Fruit fly (Drosophila melanogaster): Measurements from ENCODE around the gene CG9813.

The CG9813 gene

dm6 chr3R:13403032-13403459 lies 23.5 kb upstream of the CG9813 start, which contains the start of gene Dpm3 (continued):
- TF ChIP-seq tap (tag; optimal IDR thresholded peaks at IDR 0.05): peak; percentile 14
- TF ChIP-seq ken (GFP tag; IDR thresholded peaks at IDR 0.05): peak; percentile 51; the same call in 1 of the 3 replicates
- TF ChIP-seq Bgb (GFP tag; IDR thresholded peaks at IDR 0.05; ENCODE audit: partially characterized antibody): peak; percentile 92
- peak; percentile 39 for TF ChIP-seq CG8924 (tag; optimal IDR thresholded peaks at IDR 0.05)
- peak; percentile 18 for TF ChIP-seq CG2678 (tag; optimal IDR thresholded peaks at IDR 0.05)
- TF ChIP-seq bsh (GFP tag; optimal IDR thresholded peaks at IDR 0.05): peak in 1 of 2 experiments; percentile 15
- peak; percentile 23 for TF ChIP-seq Atf3 (GFP tag; optimal IDR thresholded peaks at IDR 0.05)
- TF ChIP-seq CG15073 (GFP tag; optimal IDR thresholded peaks at IDR 0.05): no peak
- peak; percentile 84 for TF ChIP-seq zen2 (GFP tag; IDR thresholded peaks at IDR 0.05; ENCODE audit: partially characterized antibody)
- peak; percentile 10 for TF ChIP-seq fu2 (GFP tag; optimal IDR thresholded peaks at IDR 0.05)
- no peak for TF ChIP-seq Lpt (GFP tag; optimal IDR thresholded peaks at IDR 0.05)
- peak; percentile 37 for TF ChIP-seq gem (tag; optimal IDR thresholded peaks at IDR 0.05)
- TF ChIP-seq CG3163 (GFP tag; optimal IDR thresholded peaks at IDR 0.05): peak; percentile 93
- peak; percentile 84 for TF ChIP-seq CG42726 (GFP tag; IDR thresholded peaks at IDR 0.05; ENCODE audit: partially characterized antibody)
- TF ChIP-seq CG15269 (tag; optimal IDR thresholded peaks at IDR 0.05): no peak
- TF ChIP-seq CG2116 (GFP tag; optimal IDR thresholded peaks at IDR 0.05): peak; percentile 68
- TF ChIP-seq gsb (GFP tag; IDR thresholded peaks at IDR 0.05): no peak
- peak; percentile 43 for TF ChIP-seq CG15696 (tag; optimal IDR thresholded peaks at IDR 0.05)
- TF ChIP-seq knrl (GFP tag; IDR thresholded peaks at IDR 0.05; ENCODE audit: partially characterized antibody): peak; percentile 94
- TF ChIP-seq CG9727 (GFP tag; optimal IDR thresholded peaks at IDR 0.05): peak; percentile 16
- TF ChIP-seq stwl (tag; optimal IDR thresholded peaks at IDR 0.05): peak; percentile 96
- TF ChIP-seq CG3847 (GFP tag; IDR thresholded peaks at IDR 0.05): peak; percentile 86
- TF ChIP-seq nerfin-1 (tag; optimal IDR thresholded peaks at IDR 0.05): peak; percentile 20
- peak; percentile 60 for TF ChIP-seq Camta (GFP tag; optimal IDR thresholded peaks at IDR 0.05)
- no peak for TF ChIP-seq CG6654 (GFP tag; optimal IDR thresholded peaks at IDR 0.05)
- peak; percentile 97 for TF ChIP-seq CG13287 (GFP tag; IDR thresholded peaks at IDR 0.05; ENCODE audit: partially characterized antibody)
- no peak for TF ChIP-seq Deaf1 (tag; optimal IDR thresholded peaks at IDR 0.05)
- TF ChIP-seq CG2202 (tag; optimal IDR thresholded peaks at IDR 0.05): peak; percentile 0
- no peak for TF ChIP-seq CTCF (GFP tag; optimal IDR thresholded peaks at IDR 0.05)
- no peak for TF ChIP-seq Fer3 (tag; optimal IDR thresholded peaks at IDR 0.05)
- peak; percentile 85 for TF ChIP-seq Abd-B (GFP tag; optimal IDR thresholded peaks at IDR 0.05)
- TF ChIP-seq ERR (GFP tag; optimal IDR thresholded peaks at IDR 0.05): peak; percentile 2
- peak; percentile 38 for TF ChIP-seq NfI (GFP tag; optimal IDR thresholded peaks at IDR 0.05)
- no peak for TF ChIP-seq lmd (GFP tag; IDR thresholded peaks at IDR 0.05)
- TF ChIP-seq CG4282 (GFP tag; optimal IDR thresholded peaks at IDR 0.05): peak; percentile 6
- no peak for TF ChIP-seq crc (GFP tag; optimal IDR thresholded peaks at IDR 0.05)
- TF ChIP-seq CG32532 (GFP tag; IDR thresholded peaks at IDR 0.05): peak; percentile 35; the same call in 1 of the 2 replicates
- TF ChIP-seq CG7987 (GFP tag; optimal IDR thresholded peaks at IDR 0.05): peak; percentile 9
- TF ChIP-seq CG7786 (GFP tag; optimal IDR thresholded peaks at IDR 0.05): peak; percentile 40
- TF ChIP-seq CG34376 (GFP tag; optimal IDR thresholded peaks at IDR 0.05): no peak
- TF ChIP-seq Oaz (GFP tag; IDR thresholded peaks at IDR 0.05): no peak
- no peak for TF ChIP-seq CG7928 (GFP tag; optimal IDR thresholded peaks at IDR 0.05)
- peak; percentile 56 to 65 for TF ChIP-seq dpn (GFP tag; optimal IDR thresholded peaks at IDR 0.05)
- peak; percentile 60 for TF ChIP-seq pho (GFP tag; optimal IDR thresholded peaks at IDR 0.05)
- TF ChIP-seq emc (GFP tag; optimal IDR thresholded peaks at IDR 0.05): no peak
- peak; percentile 28 for TF ChIP-seq pnt (GFP tag; optimal IDR thresholded peaks at IDR 0.05)
- TF ChIP-seq CG12155 (GFP tag; optimal IDR thresholded peaks at IDR 0.05): peak; percentile 7
- TF ChIP-seq chn (GFP tag; optimal IDR thresholded peaks at IDR 0.05): peak; percentile 15
- TF ChIP-seq vvl (GFP tag; IDR thresholded peaks at IDR 0.05): peak; percentile 67
- peak; percentile 17 for TF ChIP-seq CG4820 (GFP tag; optimal IDR thresholded peaks at IDR 0.05)
- peak; percentile 96 for TF ChIP-seq pzg (GFP tag; optimal IDR thresholded peaks at IDR 0.05)
